Worm (Caenorhabditis elegans) whole organism, young adult: Measurements from ENCODE around the gene Y39G8B.7.

Source experiments
- B0261.1 ChIP-seq: sonication (generic microtip); optimal IDR thresholded peaks from 2 replicates; lab custom pipeline; 2016; ENCODE audit warnings: mild to moderate bottlenecking, missing genetic modification characterization, moderate library complexity, missing compliant biosample characterization
- akir-1 ChIP-seq: fragments of 200-800 bp; sonication (Bioruptor generic); optimal IDR thresholded peaks from 2 replicates; lab custom pipeline; 2018; ENCODE audit warnings: mild to moderate bottlenecking, missing genetic modification characterization, moderate library complexity, missing compliant biosample characterization
- cebp-2 ChIP-seq: fragments of 200-800 bp; sonication (Bioruptor generic); IDR thresholded peaks from 2 replicates; pipeline ENCODE4 v1.3.6; 2022; ENCODE audit warnings: missing genetic modification characterization, missing compliant biosample characterization
- dpl-1 ChIP-seq: fragments of 150-350 bp; optimal IDR thresholded peaks from 2 replicates; lab custom pipeline; 2014; ENCODE audit warnings: missing biosample characterization, missing genetic modification reagents, missing genetic modification characterization
- mxl-1 ChIP-seq: sonication (generic microtip); optimal IDR thresholded peaks from 2 replicates; lab custom pipeline; 2016; ENCODE audit warnings: missing genetic modification characterization, missing compliant biosample characterization
- repo-1 ChIP-seq: sonication (generic microtip); optimal IDR thresholded peaks from 2 replicates; lab custom pipeline; 2017; ENCODE audit warnings: mild to moderate bottlenecking, missing genetic modification characterization, missing compliant biosample characterization
- snpc-1.1 ChIP-seq: sonication (generic microtip); optimal IDR thresholded peaks from 2 replicates; lab custom pipeline; 2017; ENCODE audit warnings: missing genetic modification characterization, mild to moderate bottlenecking, missing compliant biosample characterization, antibody characterized with exemption, moderate library complexity, missing genotype, missing genetic modification reagents; ENCODE audit not compliant: insufficient read depth
- snpc-4 ChIP-seq, 5 experiments: fragments of 150-350 bp in 1 of 5; sonication (generic microtip) in 4 of 5; optimal IDR thresholded peaks; 2 replicates each; lab custom pipeline; 2014 to 2018; ENCODE audit warnings: missing genetic modification characterization in 5 of 5, missing biosample characterization in 3 of 5, antibody characterized with exemption in 2 of 5, mild to moderate bottlenecking in 2 of 5, missing compliant biosample characterization in 2 of 5, missing genotype in 2 of 5, moderate library complexity in 2 of 5, missing genetic modification reagents in 1 of 5
- sptf-2 ChIP-seq: fragments of 200-800 bp; sonication (Bioruptor generic); optimal IDR thresholded peaks from 2 replicates; lab custom pipeline; 2018; ENCODE audit warnings: mild to moderate bottlenecking, missing genetic modification characterization, missing compliant biosample characterization

- TF ChIP-seq snpc-1.1 (tag; lab: Kevin White, UChicago) (no peak), cebp-2 (GFP tag; lab: Robert Waterston, UW) (no peak), B0261.1 (no peak), sptf-2 (no peak), dpl-1 (GFP tag; lab: Kevin White, UChicago) (no peak), repo-1 (no peak), snpc-4 (GFP tag; optimal IDR thresholded peaks at IDR 0.05; lab: Kevin White, UChicago) (no peak), snpc-4 (tag; optimal IDR thresholded peaks at IDR 0.05; lab: Kevin White, UChicago) (no peak), mxl-1 (no peak), akir-1 (GFP tag; lab: Kevin White, UChicago) (no peak)
Observed at ce11 chrII:13968979-13969378, 25.9 kb downstream of the Y39G8B.7 start, which contains the start of gene sre-43.
